Fruit fly (Drosophila melanogaster) whole organism, wandering third instar larva: ENCODE results near the gene CG1146.

Source experiments
- Abd-B ChIP-seq: fragments of >200 bp; optimal IDR thresholded peaks from 2 replicates; lab custom pipeline; 2017; ENCODE audit warnings: missing biosample characterization, missing genetic modification characterization
- CG32264 ChIP-seq: fragments of 200-800 bp; sonication (Bioruptor generic); optimal IDR thresholded peaks from 2 replicates; lab custom pipeline; 2016; ENCODE audit warnings: missing biosample characterization, missing genetic modification characterization
- CG9705 ChIP-seq: fragments of 200-800 bp; sonication (Bioruptor generic); optimal IDR thresholded peaks from 2 replicates; lab custom pipeline; 2018; ENCODE audit warnings: missing biosample characterization, mild to moderate bottlenecking, missing genetic modification characterization
- Dfd ChIP-seq: fragments of >200 bp; optimal IDR thresholded peaks from 2 replicates; lab custom pipeline; 2017; ENCODE audit warnings: missing biosample characterization, missing genetic modification characterization
- Dif ChIP-seq: fragments of 200-275, 200-300 bp; sonication (Bioruptor generic); optimal IDR thresholded peaks from 2 replicates; lab custom pipeline; 2018; ENCODE audit warnings: missing biosample characterization, missing genetic modification characterization; ENCODE audit not compliant: partially characterized antibody
- GATAd ChIP-seq: sonication (Bioruptor generic); optimal IDR thresholded peaks from 2 replicates; lab custom pipeline; 2016; ENCODE audit warnings: missing biosample characterization, missing genetic modification characterization
- HLH106 ChIP-seq: fragments of 200-800 bp; optimal IDR thresholded peaks from 3 replicates; lab custom pipeline; 2019; ENCODE audit warnings: missing biosample characterization, mild to moderate bottlenecking, missing genetic modification characterization, moderate library complexity
- Hnf4 ChIP-seq: fragments of 200-800 bp; sonication (Bioruptor generic); optimal IDR thresholded peaks from 2 replicates; lab custom pipeline; 2016; ENCODE audit warnings: missing biosample characterization, mild to moderate bottlenecking, missing genetic modification characterization
- Hr78 ChIP-seq: fragments of >200 bp; optimal IDR thresholded peaks from 2 replicates; lab custom pipeline; 2017; ENCODE audit warnings: missing biosample characterization, missing genetic modification characterization
- Hr83 ChIP-seq: fragments of 200-300 bp; sonication (Bioruptor generic); optimal IDR thresholded peaks from 2 replicates; lab custom pipeline; 2016; ENCODE audit warnings: missing biosample characterization, mild to moderate bottlenecking, missing genetic modification characterization, moderate library complexity; ENCODE audit not compliant: poor library complexity, severe bottlenecking
- Jra ChIP-seq: sonication (Bioruptor generic); optimal IDR thresholded peaks from 2 replicates; lab custom pipeline; 2016; ENCODE audit warnings: missing biosample characterization, missing genetic modification characterization
- Mio ChIP-seq: sonication (Bioruptor generic); optimal IDR thresholded peaks from 2 replicates; lab custom pipeline; 2016; ENCODE audit warnings: missing biosample characterization, missing genetic modification characterization
- Myc ChIP-seq: fragments of >200 bp; optimal IDR thresholded peaks from 2 replicates; lab custom pipeline; 2017
- N ChIP-seq: fragments of >200 bp; optimal IDR thresholded peaks from 2 replicates; lab custom pipeline; 2018; ENCODE audit warnings: missing biosample characterization, missing external identifiers, missing genetic modification characterization
- OdsH ChIP-seq: fragments of 200-800 bp; sonication (Bioruptor generic); optimal IDR thresholded peaks from 2 replicates; lab custom pipeline; 2016; ENCODE audit warnings: missing biosample characterization, mild to moderate bottlenecking, missing genetic modification characterization
- Rel ChIP-seq, 2 experiments: fragments of 200-800 bp; sonication (Bioruptor generic) in 1 of 2; optimal IDR thresholded peaks; 2 replicates in 1 of 2; 3 replicates in 1 of 2; lab custom pipeline; 2016 to 2019; ENCODE audit warnings: mild to moderate bottlenecking in 2 of 2, missing biosample characterization in 2 of 2, missing genetic modification characterization in 2 of 2, moderate library complexity in 1 of 2
- Sp1 ChIP-seq: fragments of 200-800 bp; sonication (Bioruptor generic); optimal IDR thresholded peaks from 3 replicates; lab custom pipeline; 2019; ENCODE audit warnings: missing biosample characterization, mild to moderate bottlenecking, missing genetic modification characterization, moderate library complexity
- Vsx2 ChIP-seq: fragments of 200-300, 225-300 bp; sonication (Bioruptor generic); optimal IDR thresholded peaks from 2 replicates; lab custom pipeline; 2018; ENCODE audit warnings: missing biosample characterization, missing genetic modification characterization; ENCODE audit not compliant: partially characterized antibody
- br ChIP-seq: fragments of 200-800 bp; sonication (Bioruptor generic); optimal IDR thresholded peaks from 2 replicates; lab custom pipeline; 2016; ENCODE audit warnings: missing biosample characterization, missing genetic modification characterization
- brk ChIP-seq: fragments of 200-800 bp; sonication (Bioruptor generic); optimal IDR thresholded peaks from 2 replicates; lab custom pipeline; 2016; ENCODE audit warnings: missing biosample characterization, mild to moderate bottlenecking, missing genetic modification characterization
- dl ChIP-seq, 2 experiments: fragments of 175-275, 200-275 bp in 1 of 2; fragments of 200-275 bp in 1 of 2; sonication (Bioruptor generic); optimal IDR thresholded peaks; lab custom pipeline; 2018; ENCODE audit warnings: mild to moderate bottlenecking in 2 of 2, missing biosample characterization in 2 of 2, missing genetic modification characterization in 2 of 2, moderate library complexity in 2 of 2; ENCODE audit not compliant: partially characterized antibody in 2 of 2, insufficient read depth in 1 of 2
- dmrt93B ChIP-seq: fragments of 200-800 bp; sonication (Bioruptor generic); optimal IDR thresholded peaks from 2 replicates; lab custom pipeline; 2018; ENCODE audit warnings: missing biosample characterization, mild to moderate bottlenecking, missing genetic modification characterization
- ey ChIP-seq: fragments of 200-800 bp; sonication (Bioruptor generic); optimal IDR thresholded peaks from 2 replicates; lab custom pipeline; 2016; ENCODE audit warnings: missing biosample characterization, missing genetic modification characterization
- foxo ChIP-seq, 2 experiments: fragments of 200-800 bp; sonication (Bioruptor generic); optimal IDR thresholded peaks; 2 replicates in 1 of 2; 3 replicates in 1 of 2; lab custom pipeline; 2016 to 2017; ENCODE audit warnings: missing biosample characterization in 2 of 2, missing genetic modification characterization in 2 of 2
- fru ChIP-seq: fragments of 200-800 bp; sonication (Bioruptor generic); optimal IDR thresholded peaks from 3 replicates; lab custom pipeline; 2016; ENCODE audit warnings: missing biosample characterization, mild to moderate bottlenecking, missing genetic modification characterization
- h ChIP-seq: fragments of 200-800 bp; sonication (Bioruptor generic); optimal IDR thresholded peaks from 3 replicates; lab custom pipeline; 2016; ENCODE audit warnings: missing biosample characterization, mild to moderate bottlenecking, missing genetic modification characterization
- jim ChIP-seq: fragments of 175-275, 200-325 bp; sonication (Bioruptor generic); optimal IDR thresholded peaks from 2 replicates; lab custom pipeline; 2016; ENCODE audit warnings: missing biosample characterization, mild to moderate bottlenecking, missing genetic modification characterization
- lola ChIP-seq: fragments of >200 bp; optimal IDR thresholded peaks from 2 replicates; lab custom pipeline; 2017; ENCODE audit warnings: missing biosample characterization, missing genetic modification characterization
- pan ChIP-seq: fragments of >200 bp; optimal IDR thresholded peaks from 2 replicates; lab custom pipeline; 2017
- rgr ChIP-seq: fragments of 200-800 bp; sonication (Bioruptor generic); optimal IDR thresholded peaks from 3 replicates; lab custom pipeline; 2016; ENCODE audit warnings: missing biosample characterization, mild to moderate bottlenecking, missing genetic modification characterization
- sage ChIP-seq: fragments of 200-800 bp; sonication (Bioruptor generic); optimal IDR thresholded peaks from 2 replicates; lab custom pipeline; 2016; ENCODE audit warnings: missing biosample characterization, mild to moderate bottlenecking, missing genetic modification characterization
- sv ChIP-seq: fragments of 200-800 bp; sonication (Bioruptor generic); optimal IDR thresholded peaks from 3 replicates; lab custom pipeline; 2016; ENCODE audit warnings: missing biosample characterization, missing genetic modification characterization
- tai ChIP-seq: sonication (Bioruptor generic); optimal IDR thresholded peaks from 2 replicates; lab custom pipeline; 2016; ENCODE audit warnings: missing biosample characterization, missing genetic modification characterization
- usp ChIP-seq: fragments of >200 bp; optimal IDR thresholded peaks from 2 replicates; lab custom pipeline; 2017; ENCODE audit warnings: missing biosample characterization, missing genetic modification characterization
- woc ChIP-seq: sonication (Bioruptor generic); optimal IDR thresholded peaks from 2 replicates; lab custom pipeline; 2016; ENCODE audit warnings: missing biosample characterization, mild to moderate bottlenecking, missing genetic modification characterization

The CG1146 gene

DNA sequence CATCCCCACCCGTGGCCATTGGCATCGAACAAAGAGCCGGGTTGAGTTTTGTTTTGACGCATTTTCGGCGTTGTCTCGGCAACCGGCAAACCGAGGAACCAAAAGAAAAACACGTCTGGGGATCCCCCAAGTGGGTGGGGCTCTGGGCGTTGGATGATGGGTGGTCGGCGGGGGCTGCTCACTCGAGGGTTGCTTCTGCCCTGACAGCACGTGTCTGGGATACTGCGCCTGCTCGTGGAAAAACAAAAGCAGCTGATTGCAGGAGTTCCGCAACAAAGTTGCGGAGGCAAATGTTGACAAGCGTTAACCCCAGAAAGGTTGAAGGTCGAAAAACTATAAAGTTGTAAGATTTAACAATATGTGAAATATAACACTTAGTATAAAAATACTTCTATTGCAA, 8.1 kb upstream of the CG1146 start:
- no peak for TF ChIP-seq Abd-B (GFP tag; lab: Kevin White, UChicago)
- no peak for TF ChIP-seq dmrt93B
- TF ChIP-seq OdsH (GFP tag; lab: Kevin White, UChicago), result no peak
- no peak for TF ChIP-seq Rel (GFP tag; optimal IDR thresholded peaks at IDR 0.05; lab: Kevin White, UChicago)
- TF ChIP-seq Rel (tag; optimal IDR thresholded peaks at IDR 0.05; lab: Kevin White, UChicago), result peak; percentile 91
- no peak for TF ChIP-seq Hr83 (GFP tag; lab: Kevin White, UChicago)
- TF ChIP-seq Dfd (GFP tag; lab: Kevin White, UChicago), result no peak
- no peak for TF ChIP-seq pan
- no peak for TF ChIP-seq rgr (GFP tag; lab: Kevin White, UChicago)

DNA sequence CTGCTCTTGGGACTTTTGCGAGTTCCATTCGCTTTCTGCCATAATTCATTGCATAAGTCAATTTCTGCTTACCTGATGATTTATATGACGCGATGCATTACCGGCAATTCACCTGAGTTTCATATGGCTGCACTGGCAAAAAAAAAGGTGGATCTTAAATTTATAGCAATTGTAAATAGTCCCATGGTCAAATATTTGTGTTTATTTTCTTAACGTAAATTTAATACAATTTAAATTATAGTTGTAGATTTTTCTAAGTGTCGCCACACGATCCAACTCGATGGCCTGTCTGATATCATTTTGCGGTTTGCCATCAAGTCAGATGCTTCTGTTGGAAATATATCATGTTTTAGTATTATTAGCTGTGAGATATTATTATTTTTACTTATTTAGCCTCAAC, 7.1 kb upstream of the CG1146 start:
- TF ChIP-seq N (GFP tag; lab: Kevin White, UChicago), result no peak
- peak; percentile 6 for TF ChIP-seq h (GFP tag; lab: Kevin White, UChicago)

DNA sequence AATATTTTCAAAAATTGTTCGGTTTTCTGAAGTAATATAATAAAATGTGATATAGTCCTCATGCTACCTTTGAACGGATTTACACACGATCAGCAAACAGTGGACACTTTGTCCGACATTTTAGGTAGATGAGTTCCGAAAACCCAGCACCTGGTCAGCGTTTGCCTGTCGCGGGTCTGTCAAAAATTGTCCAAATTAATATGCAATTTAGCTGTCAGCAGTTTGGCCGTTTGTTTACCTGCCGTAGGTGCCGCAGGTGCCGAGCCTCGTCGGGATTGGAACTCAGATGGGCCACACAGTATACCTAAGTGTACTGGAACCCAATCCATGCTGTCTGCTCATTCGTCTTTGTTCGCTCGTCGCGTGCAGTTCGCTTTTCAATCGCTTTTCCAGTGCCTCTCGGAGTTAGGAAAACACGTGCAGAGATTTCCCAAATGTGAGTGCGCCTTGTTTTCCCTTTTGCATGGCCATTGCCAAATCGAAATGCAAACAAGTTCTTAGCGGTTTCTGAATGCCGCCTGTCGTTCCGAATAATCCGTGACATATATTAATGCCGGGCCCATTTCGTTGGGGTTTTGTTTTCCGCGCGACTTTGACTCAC, 5.6 kb upstream of the CG1146 start:
- TF ChIP-seq br (GFP tag; lab: Kevin White, UChicago) (no peak), lola (no peak), tai (GFP tag; lab: Kevin White, UChicago) (no peak), brk (GFP tag; lab: Kevin White, UChicago) (no peak)
- TF ChIP-seq, all 38 proteins: peak for 0

DNA sequence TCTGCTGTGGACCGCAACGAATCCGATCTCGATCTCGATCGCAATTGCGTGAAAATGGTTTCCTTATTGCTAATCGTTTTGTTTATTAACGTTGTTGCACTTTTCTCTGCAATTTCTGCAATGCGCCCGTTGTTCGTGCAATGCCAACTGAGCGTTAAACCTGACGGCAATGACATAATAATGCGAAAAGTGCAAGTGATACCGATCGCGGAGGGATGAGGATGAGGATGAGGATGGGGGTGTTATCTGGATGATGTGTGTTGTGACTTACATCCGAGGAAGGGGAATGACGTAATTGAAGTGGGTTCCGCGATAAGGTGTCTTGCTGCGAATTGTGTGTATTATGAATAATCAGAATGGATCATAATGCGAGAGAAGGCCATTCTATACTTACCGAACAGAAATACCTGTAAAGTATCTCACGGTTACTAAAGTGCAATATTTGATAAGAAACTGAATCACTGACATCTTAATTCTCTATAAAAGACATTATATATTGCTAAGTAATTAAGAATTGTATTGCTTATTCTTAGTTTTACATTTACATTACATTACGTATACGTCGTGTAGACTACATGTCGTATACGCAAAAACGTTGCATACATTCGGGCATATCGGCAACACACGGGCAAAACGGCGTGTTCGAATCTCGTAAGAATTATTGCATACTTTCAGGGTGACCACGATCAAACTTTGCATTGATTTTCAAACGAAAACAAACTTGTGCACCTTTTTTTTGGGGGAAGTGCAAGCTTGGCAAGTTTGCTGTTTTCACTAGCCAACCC, 3.1 kb upstream of the CG1146 start:
- no peak for TF ChIP-seq woc (GFP tag; lab: Kevin White, UChicago)
- no peak for TF ChIP-seq sage (GFP tag; lab: Kevin White, UChicago)
- peak; percentile 87 for TF ChIP-seq Myc (lab: Kevin White, UChicago)
- TF ChIP-seq, all 38 proteins: peak for 1

DNA sequence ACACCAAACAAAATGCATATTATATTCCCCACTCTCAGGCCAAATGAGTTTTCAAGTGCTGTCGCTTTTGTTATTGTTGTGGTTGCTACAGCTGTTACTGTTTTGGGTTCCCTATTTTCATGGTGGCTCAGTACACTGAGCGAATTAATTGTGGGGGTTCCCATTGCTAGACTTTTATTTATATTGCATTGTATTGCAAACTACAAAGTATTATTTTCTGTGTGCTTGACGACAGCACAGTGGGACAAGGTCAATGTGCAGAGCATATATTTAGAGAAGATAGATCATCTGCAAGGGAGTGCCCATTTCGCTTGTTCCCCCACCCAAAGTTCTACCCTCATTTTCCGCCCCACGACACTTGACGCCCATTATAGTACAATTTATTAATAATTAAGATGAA, 2.1 kb upstream of the CG1146 start:
- TF ChIP-seq Vsx2 (GFP tag; lab: Kevin White, UChicago), result no peak
- TF ChIP-seq foxo (GFP tag; optimal IDR thresholded peaks at IDR 0.05; lab: Kevin White, UChicago), result peak in 1 of 2 experiments; percentile 10
- TF ChIP-seq br (GFP tag; lab: Kevin White, UChicago), result no peak
- no peak for TF ChIP-seq pan
- TF ChIP-seq h (GFP tag; lab: Kevin White, UChicago), result no peak
- no peak for TF ChIP-seq CG32264 (GFP tag; lab: Kevin White, UChicago)
- no peak for TF ChIP-seq sage (GFP tag; lab: Kevin White, UChicago)
- TF ChIP-seq usp, result no peak

DNA sequence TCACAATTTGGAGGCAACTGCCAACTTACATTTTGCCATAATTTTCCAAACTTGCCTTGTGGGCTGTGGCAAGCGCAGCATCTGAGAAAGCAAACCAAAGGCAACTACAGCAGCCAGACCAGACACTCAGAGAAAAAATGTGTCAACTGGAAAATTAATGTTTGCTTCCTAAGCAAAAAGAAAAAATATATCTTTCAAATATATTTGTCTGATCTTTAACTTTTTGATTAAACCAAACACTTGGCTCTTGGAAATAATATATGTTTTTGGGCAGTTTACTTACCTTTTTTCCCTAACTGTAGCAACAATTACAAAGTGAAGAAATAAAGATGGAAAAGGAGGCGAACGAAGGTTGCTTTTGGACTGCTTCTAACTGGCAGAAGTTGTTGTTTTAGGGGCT, 1.4 kb upstream of the CG1146 start:
- TF ChIP-seq dmrt93B (peak; percentile 50), rgr (GFP tag; lab: Kevin White, UChicago) (peak; percentile 39), CG9705 (GFP tag; lab: Kevin White, UChicago) (peak; percentile 47), N (GFP tag; lab: Kevin White, UChicago) (no peak), Hr83 (GFP tag; lab: Kevin White, UChicago) (no peak), Sp1 (GFP tag; lab: Kevin White, UChicago) (peak; percentile 45), CG32264 (GFP tag; lab: Kevin White, UChicago) (peak; percentile 39), HLH106 (tag; lab: Kevin White, UChicago) (peak; percentile 69), Hr78 (GFP tag; lab: Kevin White, UChicago) (no peak), tai (GFP tag; lab: Kevin White, UChicago) (no peak), ey (GFP tag; lab: Kevin White, UChicago) (peak; percentile 46), Dif (no peak), Dfd (GFP tag; lab: Kevin White, UChicago) (no peak), jim (GFP tag; lab: Kevin White, UChicago) (no peak), Mio (no peak), OdsH (GFP tag; lab: Kevin White, UChicago) (peak; percentile 52), Myc (lab: Kevin White, UChicago) (no peak), foxo (GFP tag; optimal IDR thresholded peaks at IDR 0.05; lab: Kevin White, UChicago) (peak in 1 of 2 experiments; percentile 84), Rel (GFP tag; optimal IDR thresholded peaks at IDR 0.05; lab: Kevin White, UChicago) (peak; percentile 28), Rel (tag; optimal IDR thresholded peaks at IDR 0.05; lab: Kevin White, UChicago) (no peak), pan (no peak), Abd-B (GFP tag; lab: Kevin White, UChicago) (no peak), br (GFP tag; lab: Kevin White, UChicago) (peak; percentile 50), woc (GFP tag; lab: Kevin White, UChicago) (peak; percentile 75), h (GFP tag; lab: Kevin White, UChicago) (peak; percentile 90), Hnf4 (GFP tag; lab: Kevin White, UChicago) (peak; percentile 51), fru (GFP tag; lab: Kevin White, UChicago) (peak; percentile 87), Jra (GFP tag; lab: Kevin White, UChicago) (no peak), dl (GFP tag; optimal IDR thresholded peaks at IDR 0.05; lab: Kevin White, UChicago; ENCODE audit: insufficient read depth in 1 of 2, partially characterized antibody in 2 of 2) (no peak), sv (no peak), GATAd (no peak), sage (GFP tag; lab: Kevin White, UChicago) (peak; percentile 73)
